Worm (Caenorhabditis elegans) whole organism, late embryonic: ENCODE data around the gene tsp-1.

ENCODE experiments used
- F13H6.1 ChIP-seq: sonication (generic microtip); optimal IDR thresholded peaks from 2 replicates; lab custom pipeline; 2016; ENCODE audit warnings: missing genetic modification characterization, missing compliant biosample characterization
- K02D7.2 ChIP-seq: sonication (generic microtip); optimal IDR thresholded peaks from 2 replicates; lab custom pipeline; 2017; ENCODE audit warnings: mild to moderate bottlenecking, missing genetic modification characterization, missing compliant biosample characterization
- ama-1 ChIP-seq: fragments of 150-350 bp; optimal IDR thresholded peaks from 2 replicates; lab custom pipeline; 2014
- ceh-48 ChIP-seq: sonication (generic microtip); optimal IDR thresholded peaks from 2 replicates; lab custom pipeline; 2016; ENCODE audit warnings: missing genetic modification characterization, inconsistent platforms, missing compliant biosample characterization
- ceh-9 ChIP-seq: sonication (generic microtip); optimal IDR thresholded peaks from 2 replicates; lab custom pipeline; 2016; ENCODE audit warnings: mild to moderate bottlenecking, missing genetic modification characterization, inconsistent platforms, missing compliant biosample characterization
- hlh-15 ChIP-seq: sonication (generic microtip); optimal IDR thresholded peaks from 2 replicates; lab custom pipeline; 2016; ENCODE audit warnings: missing genetic modification characterization, missing compliant biosample characterization
- nfya-1 ChIP-seq: sonication (generic microtip); optimal IDR thresholded peaks from 2 replicates; lab custom pipeline; 2017; ENCODE audit warnings: missing genetic modification characterization, mild to moderate bottlenecking, missing compliant biosample characterization, antibody characterized with exemption, moderate library complexity
- nhr-232 ChIP-seq: sonication (generic microtip); optimal IDR thresholded peaks from 2 replicates; lab custom pipeline; 2016; ENCODE audit warnings: missing genetic modification characterization, missing compliant biosample characterization
- pha-4 ChIP-seq: fragments of 150-350 bp; optimal IDR thresholded peaks from 2 replicates; lab custom pipeline; 2018; ENCODE audit warnings: missing biosample characterization, missing genetic modification reagents, missing genetic modification characterization
- sox-2 ChIP-seq: fragments of 200-800 bp; sonication (Bioruptor generic); IDR thresholded peaks from 2 replicates; pipeline ENCODE4 v1.3.6; 2022; ENCODE audit warnings: missing genetic modification reagents, missing genetic modification characterization, missing compliant biosample characterization
- sox-4 ChIP-seq: sonication (generic microtip); optimal IDR thresholded peaks from 2 replicates; lab custom pipeline; 2017; ENCODE audit warnings: mild to moderate bottlenecking, missing genetic modification characterization, inconsistent platforms, missing compliant biosample characterization

DNA sequence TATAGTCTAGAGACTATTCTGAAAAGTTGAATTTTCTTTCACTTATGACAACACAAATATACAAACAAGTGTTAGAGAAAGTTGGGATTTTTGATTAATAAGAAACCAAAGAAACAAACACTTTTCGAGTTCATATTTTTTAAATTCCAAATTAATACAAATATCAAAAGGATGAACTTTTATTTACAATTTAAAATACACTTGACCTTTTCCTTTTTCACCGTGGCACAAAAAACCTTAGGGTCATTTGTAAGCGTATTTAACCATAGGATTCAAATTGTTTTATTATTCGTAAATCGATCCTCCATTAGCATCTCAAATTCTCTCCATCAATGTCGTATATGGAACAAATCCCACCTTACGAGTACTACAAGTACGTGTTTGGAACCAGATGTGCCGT lies 3.3 kb downstream of the tsp-1 start, which contains the start of gene C02F5.5:
- no peak for TF ChIP-seq F13H6.1 (tag; lab: Kevin White, UChicago)
- TF ChIP-seq ceh-9 (tag; lab: Kevin White, UChicago) = no peak
- no peak for TF ChIP-seq hlh-15 (tag; lab: Kevin White, UChicago)
- TF ChIP-seq K02D7.2 (tag; lab: Kevin White, UChicago) = no peak
- no peak for TF ChIP-seq sox-4 (tag; lab: Kevin White, UChicago)
- TF ChIP-seq nhr-232 = no peak
- TF ChIP-seq ama-1 (lab: Kevin White, UChicago) = no peak
- TF ChIP-seq sox-2 (GFP tag; lab: Robert Waterston, UW) = no peak
- TF ChIP-seq ceh-48 = no peak
- no peak for TF ChIP-seq nfya-1 (tag; lab: Kevin White, UChicago)
- no peak for TF ChIP-seq pha-4 (tag; lab: Kevin White, UChicago)
